Fruit fly (Drosophila melanogaster): ENCODE measurements around the gene CG14072.

CG14072 gene

dm6 chr2L:10987370-10987853 lies 51.0 kb downstream of the CG14072 start, which contains the start of the genes piwi and CG12253:
piwi (minus strand) TSS chr2L:10987420.
CG12253 (plus strand) TSS chr2L:10987806.
- TF ChIP-seq sv (GFP tag; optimal IDR thresholded peaks at IDR 0.05) (peak; percentile 50), Abd-B (GFP tag; optimal IDR thresholded peaks at IDR 0.05) (no peak), Myc (optimal IDR thresholded peaks at IDR 0.05) (no peak), lola (GFP tag; optimal IDR thresholded peaks at IDR 0.05) (no peak), woc (GFP tag; optimal IDR thresholded peaks at IDR 0.05) (peak; percentile 28), OdsH (GFP tag; optimal IDR thresholded peaks at IDR 0.05) (peak; percentile 50), brk (GFP tag; optimal IDR thresholded peaks at IDR 0.05) (peak; percentile 67), Mio (GFP tag; optimal IDR thresholded peaks at IDR 0.05) (no peak), Sp1 (GFP tag; optimal IDR thresholded peaks at IDR 0.05) (no peak), tai (GFP tag; optimal IDR thresholded peaks at IDR 0.05) (peak; percentile 57), dl (GFP tag; optimal IDR thresholded peaks at IDR 0.05; ENCODE audit: insufficient read depth in 1 of 2, partially characterized antibody in 2 of 2) (no peak), CG32264 (GFP tag; optimal IDR thresholded peaks at IDR 0.05) (no peak), Dfd (GFP tag; optimal IDR thresholded peaks at IDR 0.05) (no peak), Hr78 (GFP tag; optimal IDR thresholded peaks at IDR 0.05) (no peak), dmrt93B (GFP tag; optimal IDR thresholded peaks at IDR 0.05) (no peak), usp (GFP tag; optimal IDR thresholded peaks at IDR 0.05) (no peak), fru (GFP tag; optimal IDR thresholded peaks at IDR 0.05) (no peak), foxo (GFP tag; optimal IDR thresholded peaks at IDR 0.05) (no peak), N (GFP tag; optimal IDR thresholded peaks at IDR 0.05) (no peak), Vsx2 (GFP tag; optimal IDR thresholded peaks at IDR 0.05; ENCODE audit: partially characterized antibody) (peak; percentile 93), dsf (GFP tag; optimal IDR thresholded peaks at IDR 0.05; ENCODE audit: borderline replicate concordance) (no peak), br (GFP tag; optimal IDR thresholded peaks at IDR 0.05) (no peak), jim (GFP tag; optimal IDR thresholded peaks at IDR 0.05) (no peak), Hnf4 (GFP tag; optimal IDR thresholded peaks at IDR 0.05) (no peak), ey (GFP tag; optimal IDR thresholded peaks at IDR 0.05) (peak; percentile 44), Hr83 (GFP tag; optimal IDR thresholded peaks at IDR 0.05; ENCODE audit: poor library complexity, severe bottlenecking) (no peak), GATAd (GFP tag; optimal IDR thresholded peaks at IDR 0.05) (no peak), HLH106 (tag; optimal IDR thresholded peaks at IDR 0.05) (no peak), pan (optimal IDR thresholded peaks at IDR 0.05) (no peak), CrebA (GFP tag; optimal IDR thresholded peaks at IDR 0.05; ENCODE audit: borderline replicate concordance) (no peak), rgr (GFP tag; optimal IDR thresholded peaks at IDR 0.05) (no peak), Jra (GFP tag; optimal IDR thresholded peaks at IDR 0.05) (no peak), Rel (GFP tag; optimal IDR thresholded peaks at IDR 0.05) (no peak), Rel (tag; optimal IDR thresholded peaks at IDR 0.05) (peak; percentile 47), psq (GFP tag; optimal IDR thresholded peaks at IDR 0.05) (peak; percentile 49), CG9705 (GFP tag; optimal IDR thresholded peaks at IDR 0.05) (no peak), Dif (GFP tag; optimal IDR thresholded peaks at IDR 0.05; ENCODE audit: partially characterized antibody) (peak; percentile 61), h (GFP tag; optimal IDR thresholded peaks at IDR 0.05) (no peak), sage (GFP tag; optimal IDR thresholded peaks at IDR 0.05) (no peak)
